Fruit fly (Drosophila melanogaster) whole organism, prepupa: ENCODE results near the gene CG7227.

Experiments
- Blimp-1 ChIP-seq: fragments of 200-800 bp; sonication (Bioruptor generic); optimal IDR thresholded peaks from 3 replicates; lab custom pipeline; 2017; ENCODE audit warnings: missing biosample characterization, missing genetic modification characterization, mild to moderate bottlenecking, moderate library complexity, missing genetic modification reagents
- CG10631 ChIP-seq: fragments of 200-800 bp; sonication (Bioruptor generic); optimal IDR thresholded peaks from 2 replicates; lab custom pipeline; 2016; ENCODE audit warnings: missing biosample characterization, missing genetic modification characterization
- CG10669 ChIP-seq: fragments of 200-800 bp; sonication (Bioruptor generic); optimal IDR thresholded peaks from 3 replicates; lab custom pipeline; 2018; ENCODE audit warnings: missing biosample characterization, mild to moderate bottlenecking, missing genetic modification characterization, moderate library complexity
- CG11762 ChIP-seq: fragments of 200-800 bp; sonication (Bioruptor generic); optimal IDR thresholded peaks from 3 replicates; lab custom pipeline; 2016; ENCODE audit warnings: missing biosample characterization, missing genetic modification characterization; ENCODE audit not compliant: insufficient read depth
- CG11902 ChIP-seq: fragments of 200-800 bp; sonication (Bioruptor generic); optimal IDR thresholded peaks from 3 replicates; lab custom pipeline; 2016; ENCODE audit warnings: missing biosample characterization, missing genetic modification characterization
- CG15336 ChIP-seq: fragments of 200-800 bp; sonication (Bioruptor generic); IDR thresholded peaks from 2 replicates; pipeline ENCODE4 v1.3.6; 2022; ENCODE audit warnings: missing biosample characterization, missing genetic modification characterization
- CG1621 ChIP-seq: fragments of 200-800 bp; sonication (Bioruptor generic); optimal IDR thresholded peaks from 3 replicates; lab custom pipeline; 2018; ENCODE audit warnings: missing biosample characterization, mild to moderate bottlenecking, missing genetic modification characterization
- CG3032 ChIP-seq: fragments of 200-800 bp; optimal IDR thresholded peaks from 2 replicates; lab custom pipeline; 2019; ENCODE audit warnings: missing biosample characterization, mild to moderate bottlenecking, missing genetic modification characterization, moderate library complexity
- CG32006 ChIP-seq: fragments of 200-800 bp; sonication (Bioruptor generic); optimal IDR thresholded peaks from 3 replicates; lab custom pipeline; 2017; ENCODE audit warnings: missing biosample characterization, mild to moderate bottlenecking, missing genetic modification characterization
- CG34406 ChIP-seq: fragments of 200-800 bp; sonication (Bioruptor generic); optimal IDR thresholded peaks from 3 replicates; lab custom pipeline; 2016; ENCODE audit warnings: missing biosample characterization, missing genetic modification characterization
- CG3919 ChIP-seq: fragments of 200-800 bp; sonication (Bioruptor generic); optimal IDR thresholded peaks from 3 replicates; lab custom pipeline; 2016; ENCODE audit warnings: missing biosample characterization, missing genetic modification characterization
- CG6163 ChIP-seq: fragments of 200-800 bp; sonication (Bioruptor generic); IDR thresholded peaks from 3 replicates; pipeline ENCODE4 v1.3.6; 2022; ENCODE audit warnings: missing biosample characterization, missing genetic modification characterization
- CG6792 ChIP-seq: fragments of 200-800 bp; sonication (Bioruptor generic); optimal IDR thresholded peaks from 3 replicates; lab custom pipeline; 2016; ENCODE audit warnings: missing biosample characterization, missing genetic modification characterization
- CG6808 ChIP-seq: fragments of 200-800 bp; sonication (Bioruptor generic); optimal IDR thresholded peaks from 3 replicates; lab custom pipeline; 2017; ENCODE audit warnings: missing biosample characterization, missing genetic modification characterization, mild to moderate bottlenecking, moderate library complexity, missing genetic modification reagents
- CG6854 ChIP-seq: fragments of 200-800 bp; sonication (Bioruptor generic); optimal IDR thresholded peaks from 2 replicates; lab custom pipeline; 2017; ENCODE audit warnings: missing biosample characterization, mild to moderate bottlenecking, missing genetic modification characterization
- CG7368 ChIP-seq: fragments of 200-800 bp; sonication (Bioruptor generic); optimal IDR thresholded peaks from 3 replicates; lab custom pipeline; 2016; ENCODE audit warnings: missing biosample characterization, missing genetic modification characterization
- CG8119 ChIP-seq: fragments of 200-800 bp; sonication (Bioruptor generic); IDR thresholded peaks from 3 replicates; pipeline ENCODE4 v1.3.6; 2022; ENCODE audit warnings: missing biosample characterization, missing genetic modification characterization
- CG8319 ChIP-seq: fragments of 200-800 bp; sonication (Bioruptor generic); optimal IDR thresholded peaks from 3 replicates; lab custom pipeline; 2016; ENCODE audit warnings: missing biosample characterization, missing genetic modification characterization
- CG8632 ChIP-seq: fragments of 200-800 bp; sonication (Bioruptor generic); optimal IDR thresholded peaks from 3 replicates; lab custom pipeline; 2016; ENCODE audit warnings: missing biosample characterization, missing genetic modification characterization
- Eip75B ChIP-seq: fragments of 200-800 bp; sonication (Bioruptor generic); optimal IDR thresholded peaks from 3 replicates; lab custom pipeline; 2016; ENCODE audit warnings: missing biosample characterization, missing genetic modification characterization
- Eip78C ChIP-seq: fragments of 200-800 bp; sonication (Bioruptor generic); peaks from one replicate; lab custom pipeline; 2016; ENCODE audit warnings: missing biosample characterization, missing genetic modification characterization
- Ets21C ChIP-seq: fragments of 200-800 bp; sonication (Bioruptor generic); optimal IDR thresholded peaks from 3 replicates; lab custom pipeline; 2016; ENCODE audit warnings: missing biosample characterization, missing genetic modification characterization
- Hr38 ChIP-seq: sonication (Bioruptor generic); optimal IDR thresholded peaks from 2 replicates; lab custom pipeline; 2016; ENCODE audit warnings: missing biosample characterization, missing genetic modification characterization
- Hr39 ChIP-seq: fragments of 200-800 bp; sonication (Bioruptor generic); optimal IDR thresholded peaks from 2 replicates; lab custom pipeline; 2016; ENCODE audit warnings: missing biosample characterization, missing genetic modification characterization
- Hr4 ChIP-seq: fragments of 200-800 bp; sonication (Bioruptor generic); optimal IDR thresholded peaks from 3 replicates; lab custom pipeline; 2016; ENCODE audit warnings: missing biosample characterization, missing genetic modification characterization
- Lpt ChIP-seq: fragments of 200-800 bp; sonication (Bioruptor generic); optimal IDR thresholded peaks from 3 replicates; lab custom pipeline; 2016; ENCODE audit warnings: missing biosample characterization, missing genetic modification characterization
- Met ChIP-seq: fragments of 200-800 bp; sonication (Bioruptor generic); optimal IDR thresholded peaks from 3 replicates; lab custom pipeline; 2016; ENCODE audit warnings: missing biosample characterization, missing genetic modification characterization
- OdsH ChIP-seq: fragments of 200-800 bp; sonication (Bioruptor generic); optimal IDR thresholded peaks from 3 replicates; lab custom pipeline; 2016; ENCODE audit warnings: missing biosample characterization, missing genetic modification characterization
- Smox ChIP-seq: fragments of 200-800 bp; sonication (Bioruptor generic); optimal IDR thresholded peaks from 3 replicates; lab custom pipeline; 2016; ENCODE audit warnings: missing biosample characterization, missing genetic modification characterization
- Sox14 ChIP-seq: fragments of 200-800 bp; sonication (Bioruptor generic); optimal IDR thresholded peaks from 3 replicates; lab custom pipeline; 2016; ENCODE audit warnings: missing biosample characterization, missing genetic modification characterization
- Sox15 ChIP-seq: fragments of 200-800 bp; sonication (Bioruptor generic); optimal IDR thresholded peaks from 3 replicates; lab custom pipeline; 2016; ENCODE audit warnings: missing biosample characterization, missing genetic modification characterization
- achi ChIP-seq: fragments of 200-800 bp; sonication (Bioruptor generic); optimal IDR thresholded peaks from 3 replicates; lab custom pipeline; 2016; ENCODE audit warnings: missing biosample characterization, missing genetic modification characterization
- acj6 ChIP-seq: fragments of 200-800 bp; sonication (Bioruptor generic); optimal IDR thresholded peaks from 3 replicates; lab custom pipeline; 2016; ENCODE audit warnings: missing biosample characterization, missing genetic modification characterization
- dac ChIP-seq: fragments of 200-800 bp; sonication (Bioruptor generic); optimal IDR thresholded peaks from 2 replicates; lab custom pipeline; 2017; ENCODE audit warnings: missing biosample characterization, mild to moderate bottlenecking, missing genetic modification characterization
- dsx ChIP-seq: fragments of 200-800 bp; optimal IDR thresholded peaks from 3 replicates; lab custom pipeline; 2019; ENCODE audit warnings: missing biosample characterization, mild to moderate bottlenecking, missing genetic modification characterization, moderate library complexity; ENCODE audit not compliant: poor library complexity, severe bottlenecking
- eg ChIP-seq: fragments of 200-800 bp; sonication (Bioruptor generic); IDR thresholded peaks from 3 replicates; pipeline ENCODE4 v1.3.6; 2022; ENCODE audit warnings: missing biosample characterization, missing genetic modification characterization
- esn ChIP-seq: fragments of 200-800 bp; sonication (Bioruptor generic); optimal IDR thresholded peaks from 2 replicates; lab custom pipeline; 2016; ENCODE audit warnings: missing biosample characterization, mild to moderate bottlenecking, missing genetic modification characterization, moderate library complexity
- fkh ChIP-seq: fragments of 200-800 bp; sonication (Bioruptor generic); optimal IDR thresholded peaks from 3 replicates; lab custom pipeline; 2017; ENCODE audit warnings: missing biosample characterization, mild to moderate bottlenecking, missing genetic modification characterization, moderate library complexity
- net ChIP-seq: fragments of 200-800 bp; sonication (Bioruptor generic); optimal IDR thresholded peaks from 3 replicates; lab custom pipeline; 2016; ENCODE audit warnings: missing biosample characterization, missing genetic modification characterization
- pdm3 ChIP-seq: fragments of 200-800 bp; sonication (Bioruptor generic); optimal IDR thresholded peaks from 3 replicates; lab custom pipeline; 2016; ENCODE audit warnings: missing biosample characterization, missing genetic modification characterization
- salr ChIP-seq, 2 experiments: fragments of 200-800 bp; sonication (Bioruptor generic); optimal IDR thresholded peaks; 3 replicates each; lab custom pipeline; 2016 to 2018; ENCODE audit warnings: missing biosample characterization in 2 of 2, missing genetic modification characterization in 2 of 2, mild to moderate bottlenecking in 1 of 2
- spab ChIP-seq: fragments of 200-800 bp; sonication (Bioruptor generic); optimal IDR thresholded peaks from 2 replicates; lab custom pipeline; 2017; ENCODE audit warnings: missing biosample characterization, mild to moderate bottlenecking, missing genetic modification characterization, missing genetic modification reagents
- ss ChIP-seq, 2 experiments: fragments of 200-800 bp; sonication (Bioruptor generic); optimal IDR thresholded peaks; 2 replicates in 1 of 2; 3 replicates in 1 of 2; lab custom pipeline; 2017 to 2018; ENCODE audit warnings: mild to moderate bottlenecking in 2 of 2, missing biosample characterization in 2 of 2, missing genetic modification characterization in 2 of 2, moderate library complexity in 1 of 2
- svp ChIP-seq: fragments of 200-800 bp; sonication (Bioruptor generic); peaks from one replicate; lab custom pipeline; 2016; ENCODE audit warnings: missing biosample characterization, missing genetic modification characterization
- topi ChIP-seq: fragments of 200-800 bp; sonication (Bioruptor generic); optimal IDR thresholded peaks from 3 replicates; lab custom pipeline; 2016; ENCODE audit warnings: missing biosample characterization, missing genetic modification characterization
- vri ChIP-seq: fragments of 200-800 bp; sonication (Bioruptor generic); optimal IDR thresholded peaks from 3 replicates; lab custom pipeline; 2016; ENCODE audit warnings: missing biosample characterization, mild to moderate bottlenecking, missing genetic modification characterization

Gene CG7227

dm6 chr2L:8007160-8007876 is 9.4 kb upstream of the CG7227 start, which contains the start of gene Spn28Dc (continued):
- TF ChIP-seq Met (GFP tag; lab: Kevin White, UChicago) (no peak), CG3032 (tag; lab: Kevin White, UChicago) (no peak), CG15336 (GFP tag; lab: Robert Waterston, UW) (no peak), CG8119 (GFP tag; lab: Robert Waterston, UW) (no peak), vri (GFP tag; lab: Kevin White, UChicago) (peak; percentile 8), Lpt (GFP tag; lab: Kevin White, UChicago) (no peak), CG1621 (tag; lab: Kevin White, UChicago) (peak; percentile 47), Smox (GFP tag; lab: Kevin White, UChicago) (no peak), esn (no peak), Blimp-1 (no peak), OdsH (no peak), net (no peak), CG10669 (GFP tag; lab: Kevin White, UChicago) (no peak), CG3919 (GFP tag; lab: Kevin White, UChicago) (peak; percentile 20), CG11762 (peak; percentile 4), svp (GFP tag; lab: Kevin White, UChicago) (peak; percentile 98)

DNA sequence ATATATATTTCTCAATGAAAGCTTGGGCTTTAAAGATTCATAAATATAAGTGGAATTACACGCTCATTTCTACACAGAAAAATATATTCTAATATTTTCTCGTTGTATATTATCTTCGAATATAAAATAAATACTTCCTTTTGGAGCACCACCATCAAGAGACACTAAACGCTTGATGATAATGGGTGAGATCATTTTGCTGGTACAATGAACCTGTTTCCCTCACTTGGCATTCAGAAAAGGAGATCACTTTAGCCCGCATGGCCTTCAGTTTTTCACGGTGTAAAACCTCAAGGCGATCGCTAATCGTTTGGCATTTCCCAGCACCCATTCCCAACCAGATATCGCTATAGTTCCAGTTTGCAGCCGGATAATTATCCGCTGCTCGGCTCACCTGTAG is 8.1 kb upstream of the CG7227 start:
- TF ChIP-seq pdm3 = peak; percentile 61
- peak; percentile 69 for TF ChIP-seq spab
- peak; percentile 68 for TF ChIP-seq CG3032 (tag; lab: Kevin White, UChicago)
- TF ChIP-seq CG6808 (GFP tag; lab: Kevin White, UChicago) = peak; percentile 71
- TF ChIP-seq svp (GFP tag; lab: Kevin White, UChicago) = peak; percentile 86
- no peak for TF ChIP-seq dac (GFP tag; lab: Kevin White, UChicago)
- TF ChIP-seq CG6792 = peak; percentile 15
- TF ChIP-seq achi (GFP tag; lab: Kevin White, UChicago) = peak; percentile 48
- peak; percentile 48 for TF ChIP-seq acj6 (GFP tag; lab: Kevin White, UChicago)
- TF ChIP-seq CG3919 (GFP tag; lab: Kevin White, UChicago) = peak; percentile 75
- TF ChIP-seq CG11762 = peak; percentile 2
- TF ChIP-seq CG10631 (GFP tag; lab: Kevin White, UChicago) = peak; percentile 38
- TF ChIP-seq esn = peak; percentile 55
- TF ChIP-seq Hr4 (GFP tag; lab: Kevin White, UChicago) = peak; percentile 45
- TF ChIP-seq CG1621 (tag; lab: Kevin White, UChicago) = peak; percentile 57
- peak; percentile 34 for TF ChIP-seq CG34406 (GFP tag; lab: Kevin White, UChicago)
- peak; percentile 49 for TF ChIP-seq CG6163
- peak; percentile 66 for TF ChIP-seq topi (GFP tag; lab: Kevin White, UChicago)
- TF ChIP-seq CG11902 (GFP tag; lab: Kevin White, UChicago) = peak; percentile 24
- TF ChIP-seq OdsH = peak; percentile 64
- no peak for TF ChIP-seq Hr38 (GFP tag; lab: Kevin White, UChicago)
- peak; percentile 42 for TF ChIP-seq CG8319 (GFP tag; lab: Kevin White, UChicago)
- peak; percentile 30 for TF ChIP-seq vri (GFP tag; lab: Kevin White, UChicago)
- TF ChIP-seq Sox14 (GFP tag; lab: Kevin White, UChicago) = peak; percentile 42
- TF ChIP-seq CG7368 (GFP tag; lab: Kevin White, UChicago) = peak; percentile 60
- no peak; the same call in 2 of the 3 replicates for TF ChIP-seq eg (GFP tag; lab: Robert Waterston, UW)
- TF ChIP-seq Smox (GFP tag; lab: Kevin White, UChicago) = peak; percentile 55
- TF ChIP-seq Met (GFP tag; lab: Kevin White, UChicago) = peak; percentile 62
- TF ChIP-seq salr (GFP tag; optimal IDR thresholded peaks at IDR 0.05; lab: Kevin White, UChicago) = peak in 1 of 2 experiments; percentile 14
- peak; percentile 15 for TF ChIP-seq CG8632 (GFP tag; lab: Kevin White, UChicago)
- peak; percentile 71 for TF ChIP-seq Eip75B (GFP tag; lab: Kevin White, UChicago)
- no peak for TF ChIP-seq Ets21C (GFP tag; lab: Kevin White, UChicago)
- TF ChIP-seq CG8119 (GFP tag; lab: Robert Waterston, UW) = peak; percentile 76
- peak; percentile 24 for TF ChIP-seq Sox15
- TF ChIP-seq dsx (GFP tag; lab: Kevin White, UChicago) = peak; percentile 67
- peak; percentile 44 to 72 for TF ChIP-seq ss (GFP tag; optimal IDR thresholded peaks at IDR 0.05; lab: Kevin White, UChicago)
- peak; percentile 68 for TF ChIP-seq CG15336 (GFP tag; lab: Robert Waterston, UW)
- peak; percentile 34 for TF ChIP-seq Lpt (GFP tag; lab: Kevin White, UChicago)
- peak; percentile 46 for TF ChIP-seq Hr39 (GFP tag; lab: Kevin White, UChicago)
- peak; percentile 56 for TF ChIP-seq CG32006 (GFP tag; lab: Kevin White, UChicago)
- no peak for TF ChIP-seq fkh (GFP tag; lab: Kevin White, UChicago)
- peak; percentile 95 for TF ChIP-seq Eip78C (GFP tag; lab: Kevin White, UChicago)
- TF ChIP-seq CG6854 = no peak
